Fruit fly (Drosophila melanogaster) whole organism, embryonic: Measurements from ENCODE around the gene CG11168.

ENCODE experiments used
- Adf1 ChIP-seq: fragments of 200-800 bp; sonication (Bioruptor generic); IDR thresholded peaks from 2 replicates; pipeline ENCODE4 v1.3.6; 2022; ENCODE audit warnings: missing biosample characterization, missing genetic modification characterization
- Asciz ChIP-seq: fragments of 200-800 bp; sonication (Bioruptor generic); optimal IDR thresholded peaks from 2 replicates; lab custom pipeline; 2017; ENCODE audit warnings: missing biosample characterization, mild to moderate bottlenecking, missing genetic modification characterization, missing genetic modification reagents
- Blimp-1 ChIP-seq: fragments of 200-800 bp; sonication (Bioruptor generic); optimal IDR thresholded peaks from 3 replicates; lab custom pipeline; 2018; ENCODE audit warnings: missing biosample characterization, missing genetic modification characterization, mild to moderate bottlenecking, moderate library complexity, missing genetic modification reagents
- CG10147 ChIP-seq: fragments of 200-800 bp; sonication (Bioruptor generic); optimal IDR thresholded peaks from 2 replicates; lab custom pipeline; 2019; ENCODE audit warnings: missing biosample characterization, mild to moderate bottlenecking, missing genetic modification characterization, moderate library complexity
- CG10209 ChIP-seq: fragments of 200-800 bp; sonication (Bioruptor generic); optimal IDR thresholded peaks from 3 replicates; lab custom pipeline; 2017; ENCODE audit warnings: missing biosample characterization, mild to moderate bottlenecking, missing genetic modification characterization, missing genetic modification reagents
- CG10267 ChIP-seq: fragments of 200-800 bp; sonication (Bioruptor generic); optimal IDR thresholded peaks from 2 replicates; lab custom pipeline; 2018; ENCODE audit warnings: missing biosample characterization, mild to moderate bottlenecking, missing genetic modification characterization, moderate library complexity
- CG10979 ChIP-seq: fragments of 200-800 bp; sonication (Bioruptor generic); optimal IDR thresholded peaks from 2 replicates; lab custom pipeline; 2018; ENCODE audit warnings: missing biosample characterization, mild to moderate bottlenecking, missing genetic modification characterization, moderate library complexity
- CG11695 ChIP-seq: fragments of 200-800 bp; sonication (Bioruptor generic); IDR thresholded peaks from 3 replicates; pipeline ENCODE4 v1.3.6; 2022; ENCODE audit warnings: missing biosample characterization, missing genetic modification characterization
- CG12391 ChIP-seq: fragments of 200-800 bp; sonication (Bioruptor generic); optimal IDR thresholded peaks from 3 replicates; lab custom pipeline; 2018; ENCODE audit warnings: missing biosample characterization, mild to moderate bottlenecking, missing genetic modification characterization, moderate library complexity
- CG12659 ChIP-seq: fragments of 200-800 bp; sonication (Bioruptor generic); optimal IDR thresholded peaks from 3 replicates; lab custom pipeline; 2017; ENCODE audit warnings: mild to moderate bottlenecking, missing biosample characterization, missing genetic modification reagents, missing genetic modification characterization
- CG12769 ChIP-seq: fragments of 200-800 bp; sonication (Bioruptor generic); optimal IDR thresholded peaks from 2 replicates; lab custom pipeline; 2019; ENCODE audit warnings: missing biosample characterization, mild to moderate bottlenecking, missing genetic modification characterization, moderate library complexity
- CG13424 ChIP-seq: fragments of 200-800 bp; sonication (Bioruptor generic); optimal IDR thresholded peaks from 2 replicates; lab custom pipeline; 2019; ENCODE audit warnings: missing biosample characterization, mild to moderate bottlenecking, missing genetic modification characterization, moderate library complexity
- CG14014 ChIP-seq: fragments of 200-800 bp; sonication (Bioruptor generic); IDR thresholded peaks from 2 replicates; pipeline ENCODE4 v1.3.6; 2022; ENCODE audit warnings: missing biosample characterization, missing genetic modification characterization
- CG15269 ChIP-seq: fragments of 200-800 bp; sonication (Bioruptor generic); optimal IDR thresholded peaks from 2 replicates; lab custom pipeline; 2018; ENCODE audit warnings: missing biosample characterization, mild to moderate bottlenecking, missing genetic modification characterization, moderate library complexity
- CG2875 ChIP-seq: fragments of 200-800 bp; sonication (Bioruptor generic); optimal IDR thresholded peaks from 2 replicates; lab custom pipeline; 2017; ENCODE audit warnings: missing biosample characterization, mild to moderate bottlenecking, missing genetic modification characterization, missing genetic modification reagents
- CG2889 ChIP-seq: fragments of 200-800 bp; sonication (Bioruptor generic); IDR thresholded peaks from 3 replicates; pipeline ENCODE4 v1.3.6; 2022; ENCODE audit warnings: missing biosample characterization, missing genetic modification characterization
- CG31441 ChIP-seq: fragments of 200-800 bp; sonication (Bioruptor generic); IDR thresholded peaks from 2 replicates; pipeline ENCODE4 v1.3.6; 2022; ENCODE audit warnings: missing biosample characterization, missing genetic modification characterization
- CG32772 ChIP-seq: fragments of 200-800 bp; sonication (Bioruptor generic); IDR thresholded peaks from 2 replicates; pipeline ENCODE4 v1.3.6; 2022; ENCODE audit warnings: missing biosample characterization, missing genetic modification characterization
- CG34422 ChIP-seq: fragments of 200-800 bp; sonication (Bioruptor generic); IDR thresholded peaks from 3 replicates; pipeline ENCODE4 v1.3.6; 2022; ENCODE audit warnings: missing biosample characterization, missing genetic modification characterization
- CG3838 ChIP-seq: fragments of 200-800 bp; sonication (Bioruptor generic); optimal IDR thresholded peaks from 3 replicates; lab custom pipeline; 2016; ENCODE audit warnings: missing biosample characterization, missing genetic modification characterization
- CG6272 ChIP-seq: fragments of 200-800 bp; sonication (Bioruptor generic); IDR thresholded peaks from 2 replicates; pipeline ENCODE4 v1.3.6; 2022; ENCODE audit warnings: missing biosample characterization, missing genetic modification characterization
- CG6689 ChIP-seq: fragments of 200-800 bp; sonication (Bioruptor generic); IDR thresholded peaks from 2 replicates; pipeline ENCODE4 v1.3.6; 2022; ENCODE audit warnings: missing biosample characterization, missing genetic modification characterization
- CG7372 ChIP-seq: fragments of 200-800 bp; sonication (Bioruptor generic); IDR thresholded peaks from 2 replicates; pipeline ENCODE4 v1.3.6; 2022; ENCODE audit warnings: missing biosample characterization, missing genetic modification characterization
- CG7839 ChIP-seq: fragments of 200-800 bp; sonication (Bioruptor generic); optimal IDR thresholded peaks from 3 replicates; lab custom pipeline; 2018; ENCODE audit warnings: missing biosample characterization, mild to moderate bottlenecking, missing genetic modification characterization, moderate library complexity
- CG8388 ChIP-seq: fragments of 200-800 bp; sonication (Bioruptor generic); optimal IDR thresholded peaks from 2 replicates; lab custom pipeline; 2019; ENCODE audit warnings: missing biosample characterization, mild to moderate bottlenecking, missing genetic modification characterization, moderate library complexity
- CG8924 ChIP-seq: fragments of 200-800 bp; optimal IDR thresholded peaks from 3 replicates; lab custom pipeline; 2019; ENCODE audit warnings: missing biosample characterization, mild to moderate bottlenecking, missing genetic modification characterization, moderate library complexity
- CG9727 ChIP-seq: fragments of 200-800 bp; sonication (Bioruptor generic); optimal IDR thresholded peaks from 3 replicates; lab custom pipeline; 2017; ENCODE audit warnings: missing biosample characterization, mild to moderate bottlenecking, missing genetic modification characterization
- CTCF ChIP-seq: fragments of 200-800 bp; sonication (Bioruptor generic); optimal IDR thresholded peaks from 2 replicates; lab custom pipeline; 2017; ENCODE audit warnings: missing biosample characterization, mild to moderate bottlenecking, missing genetic modification characterization, moderate library complexity
- Deaf1 ChIP-seq: fragments of 200-800 bp; optimal IDR thresholded peaks from 3 replicates; lab custom pipeline; 2019; ENCODE audit warnings: missing biosample characterization, mild to moderate bottlenecking, missing genetic modification characterization, moderate library complexity
- Meics ChIP-seq: fragments of 200-800 bp; sonication (Bioruptor generic); optimal IDR thresholded peaks from 2 replicates; lab custom pipeline; 2017; ENCODE audit warnings: missing biosample characterization, mild to moderate bottlenecking, missing genetic modification characterization
- NfI ChIP-seq: fragments of 200-800 bp; sonication (Bioruptor generic); optimal IDR thresholded peaks from 3 replicates; lab custom pipeline; 2018; ENCODE audit warnings: missing biosample characterization, mild to moderate bottlenecking, missing genetic modification characterization, moderate library complexity
- Oli ChIP-seq: fragments of 200-800 bp; sonication (Bioruptor generic); optimal IDR thresholded peaks from 2 replicates; lab custom pipeline; 2018; ENCODE audit warnings: missing biosample characterization, mild to moderate bottlenecking, missing genetic modification characterization, moderate library complexity
- Rx ChIP-seq: fragments of 200-800 bp; sonication (Bioruptor generic); IDR thresholded peaks from 2 replicates; pipeline ENCODE4 v1.3.6; 2022; ENCODE audit warnings: missing biosample characterization, missing genetic modification characterization
- Sox100B ChIP-seq: fragments of 200-800 bp; sonication (Bioruptor generic); optimal IDR thresholded peaks from 3 replicates; lab custom pipeline; 2018; ENCODE audit warnings: missing biosample characterization, mild to moderate bottlenecking, missing genetic modification characterization
- cwo ChIP-seq: fragments of 200-800 bp; sonication (Bioruptor generic); optimal IDR thresholded peaks from 3 replicates; lab custom pipeline; 2017; ENCODE audit warnings: missing biosample characterization, missing genetic modification characterization, mild to moderate bottlenecking, moderate library complexity, missing genetic modification reagents
- dati ChIP-seq: fragments of 200-800 bp; sonication (Bioruptor generic); IDR thresholded peaks from 2 replicates; pipeline ENCODE4 v1.3.6; 2022; ENCODE audit warnings: missing biosample characterization, missing genetic modification characterization
- dysf ChIP-seq: fragments of 200-800 bp; sonication (Bioruptor generic); IDR thresholded peaks from 3 replicates; pipeline ENCODE4 v1.3.6; 2022; ENCODE audit warnings: missing biosample characterization, missing genetic modification characterization
- fd3F ChIP-seq: fragments of 200-800 bp; sonication (Bioruptor generic); optimal IDR thresholded peaks from 2 replicates; lab custom pipeline; 2018; ENCODE audit warnings: missing biosample characterization, mild to moderate bottlenecking, missing genetic modification characterization, moderate library complexity
- hkb ChIP-seq, 2 experiments: fragments of 200-800 bp in 1 of 2; fragments of >200 bp in 1 of 2; sonication (Bioruptor generic) in 1 of 2; IDR thresholded peaks in 1 of 2; optimal IDR thresholded peaks in 1 of 2; 2 replicates each; pipeline versions ENCODE4 v1.3.6 to Lab custom; 2017 to 2022; ENCODE audit warnings: missing biosample characterization in 1 of 2, missing genetic modification characterization in 1 of 2
- ken ChIP-seq: fragments of 200-800 bp; sonication (Bioruptor generic); IDR thresholded peaks from 3 replicates; pipeline ENCODE4 v1.3.6; 2022; ENCODE audit warnings: missing biosample characterization, missing genetic modification characterization
- lab ChIP-seq: fragments of 200-800 bp; sonication (Bioruptor generic); optimal IDR thresholded peaks from 3 replicates; lab custom pipeline; 2017; ENCODE audit warnings: missing biosample characterization, missing genetic modification characterization, mild to moderate bottlenecking, moderate library complexity, missing genetic modification reagents
- lmd ChIP-seq: fragments of 200-800 bp; sonication (Bioruptor generic); IDR thresholded peaks from 2 replicates; pipeline ENCODE4 v1.3.6; 2022; ENCODE audit warnings: missing biosample characterization, missing genetic modification characterization
- nmo ChIP-seq: fragments of 200-800 bp; sonication (Bioruptor generic); optimal IDR thresholded peaks from 2 replicates; lab custom pipeline; 2018; ENCODE audit warnings: missing biosample characterization, mild to moderate bottlenecking, missing genetic modification characterization, moderate library complexity
- prd ChIP-seq, 3 experiments: fragments of >200 bp in 2 of 3; fragments of 200-800 bp in 1 of 3; sonication (Bioruptor generic) in 1 of 3; optimal IDR thresholded peaks in 2 of 3; IDR thresholded peaks in 1 of 3; 2 replicates in 2 of 3; 3 replicates in 1 of 3; pipeline versions ENCODE4 v1.3.6 to Lab custom; 2017 to 2022; ENCODE audit warnings: missing biosample characterization in 1 of 3, missing genetic modification characterization in 1 of 3
- run ChIP-seq: fragments of 200-800 bp; sonication (Bioruptor generic); optimal IDR thresholded peaks from 3 replicates; lab custom pipeline; 2018; ENCODE audit warnings: missing biosample characterization, mild to moderate bottlenecking, missing genetic modification characterization
- stwl ChIP-seq: fragments of 200-800 bp; sonication (Bioruptor generic); optimal IDR thresholded peaks from 3 replicates; lab custom pipeline; 2018; ENCODE audit warnings: missing biosample characterization, mild to moderate bottlenecking, missing genetic modification characterization, moderate library complexity

The CG11168 gene

DNA sequence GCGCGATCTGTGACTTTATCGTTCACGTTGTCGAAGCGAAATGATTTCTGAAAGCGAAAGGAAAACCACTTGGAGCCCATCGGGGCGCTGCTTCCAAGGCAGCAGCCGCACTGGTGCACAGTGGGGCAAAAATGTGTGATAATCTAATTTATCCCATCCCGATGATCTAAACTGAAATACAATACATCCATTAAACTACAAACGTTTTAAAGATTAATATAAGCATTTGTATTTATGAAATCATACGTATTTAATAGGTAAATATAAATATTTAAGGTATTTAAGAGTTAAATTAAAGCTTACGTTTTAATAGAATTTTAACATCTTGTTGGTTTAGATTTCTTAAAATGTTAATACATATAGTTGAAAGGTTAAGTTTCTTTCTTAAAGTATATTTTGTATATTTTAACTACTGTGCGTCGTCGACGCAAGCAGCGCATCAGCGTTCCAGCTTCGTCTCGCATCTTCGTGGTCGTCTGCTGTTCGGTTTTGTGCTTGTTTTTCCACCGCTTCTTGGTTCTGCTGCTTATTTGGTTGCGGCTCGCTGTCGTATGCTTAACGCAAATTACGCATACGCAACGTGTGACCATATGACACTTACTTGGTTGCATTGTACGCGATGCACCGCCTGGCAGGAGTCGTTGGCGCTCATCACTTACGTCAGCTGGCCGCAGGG is 11.8 kb upstream of the CG11168 start, which contains the start of gene CG13643:
Gene CG13643 (minus strand): TSS at position 46 of the 676 bp plus-strand sequence.
- TF ChIP-seq CG15269 (tag; lab: Kevin White, UChicago), result peak; percentile 67
- TF ChIP-seq Adf1 (GFP tag; lab: Robert Waterston, UW), result peak; percentile 34; the same call in 1 of the 2 replicates
- TF ChIP-seq CG6689 (GFP tag; lab: Robert Waterston, UW), result 0 out of 2 replicates have a peak, but pooled peaks have one; percentile 13
- TF ChIP-seq CG12391 (tag; lab: Kevin White, UChicago), result peak; percentile 37
- peak; percentile 80 for TF ChIP-seq CG7372
- no peak for TF ChIP-seq CG10147 (GFP tag; lab: Kevin White, UChicago)
- peak; percentile 30 for TF ChIP-seq CG10267
- TF ChIP-seq CG2875, result no peak
- peak; percentile 13 for TF ChIP-seq CG9727 (GFP tag; lab: Kevin White, UChicago)
- TF ChIP-seq CG12769 (tag; lab: Kevin White, UChicago), result no peak
- TF ChIP-seq cwo (GFP tag; lab: Kevin White, UChicago), result peak; percentile 12
- no peak for TF ChIP-seq CG2889
- peak; percentile 68 for TF ChIP-seq Sox100B (GFP tag; lab: Kevin White, UChicago)
- peak; percentile 33 for TF ChIP-seq Oli (tag; lab: Kevin White, UChicago)
- TF ChIP-seq Blimp-1 (GFP tag; lab: Kevin White, UChicago), result peak; percentile 64
- TF ChIP-seq CG32772, result no peak
- TF ChIP-seq ken (GFP tag; lab: Robert Waterston, UW), result 0 out of 3 replicates have a peak, but pooled peaks have one; percentile 23
- TF ChIP-seq lab (GFP tag; lab: Kevin White, UChicago), result peak; percentile 52
- TF ChIP-seq CG8388, result no peak
- no peak for TF ChIP-seq stwl
- TF ChIP-seq lmd (GFP tag; lab: Robert Waterston, UW), result peak; percentile 15; the same call in 1 of the 2 replicates
- no peak for TF ChIP-seq CTCF (GFP tag; lab: Kevin White, UChicago)
- TF ChIP-seq CG11695, result peak; percentile 42; the same call in 1 of the 3 replicates
- no peak for TF ChIP-seq CG34422 (GFP tag; lab: Robert Waterston, UW)
- peak; percentile 43 for TF ChIP-seq CG10979 (tag; lab: Kevin White, UChicago)
- peak; percentile 24 for TF ChIP-seq CG12659 (GFP tag; lab: Kevin White, UChicago)
- TF ChIP-seq run (tag; lab: Kevin White, UChicago), result peak; percentile 13
- TF ChIP-seq prd (optimal IDR thresholded peaks at IDR 0.05; lab: Kevin White, UChicago), result no peak
- 0 out of 3 replicates have a peak, but pooled peaks have one; percentile 9 for TF ChIP-seq prd (GFP tag; IDR thresholded peaks at IDR 0.05; lab: Robert Waterston, UW)
- TF ChIP-seq Asciz, result peak; percentile 11
- TF ChIP-seq Meics (GFP tag; lab: Kevin White, UChicago), result peak; percentile 53
- TF ChIP-seq dysf (GFP tag; lab: Robert Waterston, UW), result peak; percentile 60; the same call in 2 of the 3 replicates
- peak; percentile 64 for TF ChIP-seq CG13424
- TF ChIP-seq CG10209 (GFP tag; lab: Kevin White, UChicago), result peak; percentile 34
- TF ChIP-seq hkb (optimal IDR thresholded peaks at IDR 0.05; lab: Kevin White, UChicago), result no peak
- TF ChIP-seq hkb (GFP tag; IDR thresholded peaks at IDR 0.05; lab: Robert Waterston, UW), result 0 out of 2 replicates have a peak, but pooled peaks have one; percentile 34
- peak; percentile 30 for TF ChIP-seq CG8924
- peak; percentile 11 for TF ChIP-seq fd3F (GFP tag; lab: Kevin White, UChicago)
- no peak for TF ChIP-seq Rx (GFP tag; lab: Robert Waterston, UW)
- TF ChIP-seq Deaf1 (tag; lab: Kevin White, UChicago), result peak; percentile 76
- TF ChIP-seq CG7839, result peak; percentile 3
- no peak for TF ChIP-seq CG6272 (GFP tag; lab: Robert Waterston, UW)
- TF ChIP-seq CG14014 (GFP tag; lab: Robert Waterston, UW), result 0 out of 2 replicates have a peak, but pooled peaks have one; percentile 35
- TF ChIP-seq CG3838 (GFP tag; lab: Kevin White, UChicago), result no peak
- TF ChIP-seq CG31441 (GFP tag; lab: Robert Waterston, UW), result peak; percentile 55; the same call in 1 of the 2 replicates
- peak; percentile 5 for TF ChIP-seq NfI (GFP tag; lab: Kevin White, UChicago)
- TF ChIP-seq nmo (GFP tag; lab: Kevin White, UChicago), result peak; percentile 45
- no peak for TF ChIP-seq dati (GFP tag; lab: Robert Waterston, UW)
- TF ChIP-seq, all 482 proteins: peak for 33
